Worm (Caenorhabditis elegans) whole organism, early embryonic: ENCODE results near the gene dpy-7.

Experiments used
- F13C5.2 ChIP-seq: sonication (generic microtip); optimal IDR thresholded peaks from 2 replicates; lab custom pipeline; 2017; ENCODE audit warnings: mild to moderate bottlenecking, missing genetic modification characterization, inconsistent platforms, missing compliant biosample characterization
- ama-1 ChIP-seq: fragments of 150-350 bp; optimal IDR thresholded peaks from 2 replicates; lab custom pipeline; 2014
- ceh-13 ChIP-seq: fragments of 200-800 bp; sonication (Bioruptor generic); optimal IDR thresholded peaks from 2 replicates; lab custom pipeline; 2018; ENCODE audit warnings: mild to moderate bottlenecking, missing genetic modification characterization, missing compliant biosample characterization
- flt-1 ChIP-seq: fragments of 200-800 bp; sonication (Bioruptor generic); IDR thresholded peaks from 2 replicates; pipeline ENCODE4 v1.3.6; 2022; ENCODE audit warnings: missing genetic modification characterization, missing compliant biosample characterization
- hmbx-1 ChIP-seq: sonication (generic microtip); optimal IDR thresholded peaks from 2 replicates; lab custom pipeline; 2016; ENCODE audit warnings: mild to moderate bottlenecking, missing genetic modification characterization, missing compliant biosample characterization

ce11 chrX:7573572-7573628, 35.8 kb upstream of the dpy-7 start, which contains the start of the genes unc-98 and F08C6.18:
- no peak for TF ChIP-seq ama-1
- TF ChIP-seq F13C5.2 (tag; lab: Kevin White, UChicago), result no peak
- no peak for TF ChIP-seq flt-1 (GFP tag; lab: Robert Waterston, UW)
- no peak for TF ChIP-seq ceh-13
- TF ChIP-seq hmbx-1, result no peak
